Worm (Caenorhabditis elegans): Measurements from ENCODE around the gene zyg-9.

zyg-9 gene

ce11 chrII:8415035-8415434, 42.6 kb upstream of the zyg-9 start:
- TF ChIP-seq ceh-43 (GFP tag; optimal IDR thresholded peaks at IDR 0.05) (no peak), snpc-4 (tag; optimal IDR thresholded peaks at IDR 0.05) (no peak), M03D4.4 (tag; optimal IDR thresholded peaks at IDR 0.05) (no peak), sptf-1 (tag; optimal IDR thresholded peaks at IDR 0.05) (no peak), nhr-12 (tag; optimal IDR thresholded peaks at IDR 0.05) (no peak), mab-5 (tag; optimal IDR thresholded peaks at IDR 0.05) (no peak), ztf-11 (tag; optimal IDR thresholded peaks at IDR 0.05) (no peak), tbx-8 (GFP tag; optimal IDR thresholded peaks at IDR 0.05) (no peak), sem-2 (GFP tag; optimal IDR thresholded peaks at IDR 0.05) (no peak), zip-8 (tag; optimal IDR thresholded peaks at IDR 0.05) (peak; percentile 97), ham-2 (GFP tag; optimal IDR thresholded peaks at IDR 0.05) (no peak), blmp-1 (tag; optimal IDR thresholded peaks at IDR 0.05) (no peak), cnd-1 (tag; optimal IDR thresholded peaks at IDR 0.05) (peak; percentile 79), elt-3 (tag; optimal IDR thresholded peaks at IDR 0.05) (no peak), nhr-76 (tag; optimal IDR thresholded peaks at IDR 0.05) (no peak), mls-2 (tag; optimal IDR thresholded peaks at IDR 0.05) (no peak), ceh-83 (GFP tag; optimal IDR thresholded peaks at IDR 0.05) (no peak), drap-1 (GFP tag; optimal IDR thresholded peaks at IDR 0.05) (no peak), unc-62 (GFP tag; optimal IDR thresholded peaks at IDR 0.05) (no peak), mep-1 (tag; optimal IDR thresholded peaks at IDR 0.05) (no peak), ceh-39 (tag; optimal IDR thresholded peaks at IDR 0.05) (no peak), pha-4 (tag; optimal IDR thresholded peaks at IDR 0.05) (no peak), unc-39 (tag; optimal IDR thresholded peaks at IDR 0.05) (no peak), hlh-1 (tag; optimal IDR thresholded peaks at IDR 0.05) (no peak), bed-3 (GFP tag; optimal IDR thresholded peaks at IDR 0.05) (no peak), flh-1 (GFP tag; optimal IDR thresholded peaks at IDR 0.05) (no peak), unc-120 (tag; optimal IDR thresholded peaks at IDR 0.05; ENCODE audit: poor library complexity, severe bottlenecking) (no peak), lin-13 (tag; optimal IDR thresholded peaks at IDR 0.05) (no peak), nhr-2 (tag; optimal IDR thresholded peaks at IDR 0.05) (peak; percentile 93), ces-1 (GFP tag; optimal IDR thresholded peaks at IDR 0.05) (no peak), lin-32 (GFP tag; optimal IDR thresholded peaks at IDR 0.05) (no peak), lsy-2 (tag; optimal IDR thresholded peaks at IDR 0.05) (no peak), elt-1 (tag; optimal IDR thresholded peaks at IDR 0.05; ENCODE audit: borderline replicate concordance, insufficient read depth) (peak; percentile 33), nhr-237 (tag; optimal IDR thresholded peaks at IDR 0.05) (no peak)

- TF ChIP-seq elt-1 (tag; optimal IDR thresholded peaks at IDR 0.05; ENCODE audit: borderline replicate concordance, insufficient read depth) (no peak), tbx-8 (GFP tag; optimal IDR thresholded peaks at IDR 0.05) (no peak), ceh-39 (tag; optimal IDR thresholded peaks at IDR 0.05) (no peak), mls-2 (tag; optimal IDR thresholded peaks at IDR 0.05) (peak; percentile 20), nhr-237 (tag; optimal IDR thresholded peaks at IDR 0.05) (no peak), sptf-1 (tag; optimal IDR thresholded peaks at IDR 0.05) (no peak), sem-2 (GFP tag; optimal IDR thresholded peaks at IDR 0.05) (peak; percentile 13), unc-120 (tag; optimal IDR thresholded peaks at IDR 0.05; ENCODE audit: poor library complexity, severe bottlenecking) (no peak), lin-32 (GFP tag; optimal IDR thresholded peaks at IDR 0.05) (no peak), nhr-28 (tag; optimal IDR thresholded peaks at IDR 0.05) (no peak), zip-8 (tag; optimal IDR thresholded peaks at IDR 0.05) (peak; percentile 89), elt-3 (tag; optimal IDR thresholded peaks at IDR 0.05) (no peak), pha-4 (tag; optimal IDR thresholded peaks at IDR 0.05) (no peak), nhr-76 (tag; optimal IDR thresholded peaks at IDR 0.05) (no peak), snpc-4 (tag; optimal IDR thresholded peaks at IDR 0.05) (no peak), cnd-1 (tag; optimal IDR thresholded peaks at IDR 0.05) (peak; percentile 17), nhr-2 (tag; optimal IDR thresholded peaks at IDR 0.05) (peak; percentile 88)
Observed at ce11 chrII:8415462-8416037, 42.1 kb upstream of the zyg-9 start.

ce11 chrII:8417059-8417668, 40.5 kb upstream of the zyg-9 start, which contains the start of gene fdgt-2:
fdgt-2 (plus strand) TSS chrII:8417618.
- TF ChIP-seq unc-62 (GFP tag; optimal IDR thresholded peaks at IDR 0.05) (peak; percentile 73), bed-3 (GFP tag; optimal IDR thresholded peaks at IDR 0.05) (no peak)

Measured in whole organism, mixed stage, embryonic.